Worm (Caenorhabditis elegans) whole organism, L1 larva: ENCODE results near the gene C50C3.5.
A peak's percentile ranks its signal among the peaks of the same experiment; 100 is the strongest.

ENCODE experiments used
- Y116A8C.19 ChIP-seq: sonication (generic microtip); optimal IDR thresholded peaks from 2 replicates; lab custom pipeline; 2016; ENCODE audit warnings: missing compliant biosample characterization, missing genetic modification characterization, borderline replicate concordance
- alr-1 ChIP-seq: fragments of 200-800 bp; sonication (Bioruptor generic); optimal IDR thresholded peaks from 2 replicates; lab custom pipeline; 2018; ENCODE audit warnings: borderline replicate concordance, mild to moderate bottlenecking, missing genetic modification characterization, missing compliant biosample characterization
- aly-2 ChIP-seq: fragments of 150-350 bp; optimal IDR thresholded peaks from 2 replicates; lab custom pipeline; 2014; ENCODE audit warnings: missing biosample characterization, missing genetic modification characterization
- blmp-1 ChIP-seq: fragments of 150-350 bp; optimal IDR thresholded peaks from 2 replicates; lab custom pipeline; 2014; ENCODE audit warnings: missing biosample characterization, missing genetic modification characterization
- ceh-8 ChIP-seq: fragments of 200-800 bp; sonication (Bioruptor generic); optimal IDR thresholded peaks from 2 replicates; lab custom pipeline; 2018; ENCODE audit warnings: mild to moderate bottlenecking, missing genetic modification characterization, moderate library complexity, missing compliant biosample characterization
- ceh-90 ChIP-seq: sonication (generic microtip); optimal IDR thresholded peaks from 2 replicates; lab custom pipeline; 2016; ENCODE audit warnings: missing genetic modification characterization, missing compliant biosample characterization
- efl-1 ChIP-seq, 4 experiments: fragments of 150-350 bp; optimal IDR thresholded peaks in 3 of 4; peaks in 1 of 4; 1 replicate in 1 of 4; 2 replicates in 3 of 4; lab custom pipeline; 2014; ENCODE audit warnings: missing biosample characterization in 2 of 4, missing genetic modification characterization in 2 of 4, missing genetic modification reagents in 2 of 4
- fkh-10 ChIP-seq: sonication (generic microtip); optimal IDR thresholded peaks from 2 replicates; lab custom pipeline; 2017; ENCODE audit warnings: missing biosample characterization, missing genetic modification reagents, missing genetic modification characterization
- fkh-4 ChIP-seq: sonication (generic microtip); optimal IDR thresholded peaks from 2 replicates; lab custom pipeline; 2016; ENCODE audit warnings: missing compliant biosample characterization, missing genetic modification characterization, borderline replicate concordance
- hlh-4 ChIP-seq: sonication (generic microtip); optimal IDR thresholded peaks from 2 replicates; lab custom pipeline; 2016; ENCODE audit warnings: mild to moderate bottlenecking, missing genetic modification characterization, missing compliant biosample characterization
- hpl-2 ChIP-seq: fragments of 150-350 bp; optimal IDR thresholded peaks from 2 replicates; lab custom pipeline; 2014; ENCODE audit warnings: missing biosample characterization, missing genetic modification reagents, missing genetic modification characterization
- jun-1 ChIP-seq: fragments of 150-350 bp; optimal IDR thresholded peaks from 2 replicates; lab custom pipeline; 2014; ENCODE audit warnings: missing biosample characterization, missing genetic modification reagents, missing genetic modification characterization
- lin-14 ChIP-seq: fragments of 200-800 bp; sonication (Bioruptor generic); optimal IDR thresholded peaks from 2 replicates; lab custom pipeline; 2018; ENCODE audit warnings: mild to moderate bottlenecking, missing genetic modification characterization, moderate library complexity, missing compliant biosample characterization
- lir-3 ChIP-seq: sonication (generic microtip); optimal IDR thresholded peaks from 2 replicates; lab custom pipeline; 2016; ENCODE audit warnings: mild to moderate bottlenecking, missing genetic modification characterization, moderate library complexity, missing compliant biosample characterization; ENCODE audit not compliant: poor library complexity
- lsy-2 ChIP-seq, 2 experiments: fragments of 150-350 bp; optimal IDR thresholded peaks; 2 replicates each; lab custom pipeline; 2014; ENCODE audit warnings: missing biosample characterization in 2 of 2, missing genetic modification characterization in 2 of 2
- mab-9 ChIP-seq: fragments of 200-800 bp; sonication (Bioruptor generic); IDR thresholded peaks from 2 replicates; pipeline ENCODE4 v1.3.6; 2022; ENCODE audit warnings: missing genetic modification reagents, missing genetic modification characterization, missing compliant biosample characterization
- nhr-11 ChIP-seq: fragments of 150-350 bp; optimal IDR thresholded peaks from 2 replicates; lab custom pipeline; 2014; ENCODE audit warnings: missing biosample characterization, missing genetic modification characterization
- nhr-12 ChIP-seq: sonication (generic microtip); optimal IDR thresholded peaks from 2 replicates; lab custom pipeline; 2017; ENCODE audit warnings: missing biosample characterization, missing genetic modification characterization
- nhr-19 ChIP-seq: fragments of 200-800 bp; sonication (Bioruptor generic); conservative IDR thresholded peaks from 2 replicates; pipeline ENCODE4 v1.3.6; 2022; ENCODE audit warnings: missing genetic modification characterization, missing compliant biosample characterization
- nhr-47 ChIP-seq: sonication (generic microtip); optimal IDR thresholded peaks from 2 replicates; lab custom pipeline; 2016; ENCODE audit warnings: mild to moderate bottlenecking, missing genetic modification characterization, moderate library complexity, missing compliant biosample characterization
- nhr-71 ChIP-seq: sonication (generic microtip); optimal IDR thresholded peaks from 2 replicates; lab custom pipeline; 2016; ENCODE audit warnings: mild to moderate bottlenecking, missing genetic modification characterization, moderate library complexity, missing compliant biosample characterization
- rnt-1 ChIP-seq: sonication (generic microtip); optimal IDR thresholded peaks from 2 replicates; lab custom pipeline; 2016; ENCODE audit warnings: mild to moderate bottlenecking, missing genetic modification characterization, moderate library complexity, missing compliant biosample characterization
- skn-1 ChIP-seq: fragments of 150-350 bp; optimal IDR thresholded peaks from 2 replicates; lab custom pipeline; 2014; ENCODE audit warnings: missing biosample characterization, missing genetic modification characterization
- snpc-4 ChIP-seq: fragments of 150-350 bp; optimal IDR thresholded peaks from 2 replicates; lab custom pipeline; 2014; ENCODE audit warnings: missing biosample characterization, missing genetic modification characterization
- sptf-1 ChIP-seq: fragments of 150-350 bp; optimal IDR thresholded peaks from 2 replicates; lab custom pipeline; 2014; ENCODE audit warnings: missing biosample characterization, missing genetic modification characterization
- sup-37 ChIP-seq: fragments of 200-800 bp; sonication (Bioruptor generic); optimal IDR thresholded peaks from 2 replicates; lab custom pipeline; 2018; ENCODE audit warnings: mild to moderate bottlenecking, missing genetic modification characterization, missing compliant biosample characterization
- swsn-7 ChIP-seq: sonication (generic microtip); optimal IDR thresholded peaks from 2 replicates; lab custom pipeline; 2016; ENCODE audit warnings: missing genetic modification characterization, missing compliant biosample characterization
- unc-30 ChIP-seq: sonication (generic microtip); optimal IDR thresholded peaks from 2 replicates; lab custom pipeline; 2017; ENCODE audit warnings: missing biosample characterization, missing genetic modification characterization
- unc-62 ChIP-seq: fragments of 150-350 bp; optimal IDR thresholded peaks from 2 replicates; lab custom pipeline; 2014; ENCODE audit warnings: missing biosample characterization, missing genetic modification reagents, missing genetic modification characterization
- unc-98 ChIP-seq: fragments of 200-800 bp; sonication (Bioruptor generic); IDR thresholded peaks from 2 replicates; pipeline ENCODE4 v1.3.6; 2022; ENCODE audit warnings: missing genetic modification characterization, missing compliant biosample characterization
- zag-1 ChIP-seq: fragments of 150-350 bp; optimal IDR thresholded peaks from 2 replicates; lab custom pipeline; 2014; ENCODE audit warnings: missing biosample characterization, missing genetic modification characterization
- zip-4 ChIP-seq: fragments of 200-800 bp; sonication (Bioruptor generic); optimal IDR thresholded peaks from 2 replicates; lab custom pipeline; 2018; ENCODE audit warnings: mild to moderate bottlenecking, missing genetic modification characterization, moderate library complexity, missing compliant biosample characterization
- ztf-11 ChIP-seq, 2 experiments: sonication (generic microtip); optimal IDR thresholded peaks; 2 replicates each; lab custom pipeline; 2016 to 2017; ENCODE audit warnings: missing genetic modification characterization in 2 of 2, missing biosample characterization in 1 of 2, missing compliant biosample characterization in 1 of 2
- ztf-4 ChIP-seq: fragments of 150-350 bp; optimal IDR thresholded peaks from 2 replicates; lab custom pipeline; 2014; ENCODE audit warnings: missing biosample characterization, missing genetic modification characterization

C50C3.5 gene

DNA sequence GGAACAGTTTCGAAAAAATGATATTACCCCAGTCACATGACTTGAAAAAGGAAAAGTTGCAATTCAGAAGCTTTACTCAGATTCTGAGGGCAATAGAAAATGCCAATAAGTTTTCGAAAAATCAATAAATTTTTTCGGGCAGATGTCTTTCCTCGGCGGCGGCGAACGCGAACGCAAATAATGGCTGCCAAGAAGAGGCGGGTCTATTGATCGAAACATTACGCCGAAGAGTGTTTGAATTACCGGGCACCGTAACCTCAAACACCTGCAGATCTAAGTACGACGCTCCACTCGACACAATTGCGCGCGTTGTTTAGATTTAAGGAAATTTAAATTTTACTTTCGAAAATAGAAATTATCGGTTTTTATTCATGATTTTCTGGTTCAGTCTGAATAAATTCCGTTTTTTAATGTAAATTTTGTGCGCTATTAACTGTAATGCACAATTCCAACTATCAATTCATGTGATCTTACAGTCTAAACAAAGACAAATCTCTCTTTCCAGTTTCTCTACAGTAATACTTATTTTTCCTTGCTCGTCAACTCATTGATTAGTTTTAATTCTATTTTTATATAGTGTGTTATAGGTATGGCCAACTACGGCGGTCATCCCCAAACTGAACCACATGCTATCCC, 15.1 kb upstream of the C50C3.5 start, which contains the start of gene prp-8 (continued):
- TF ChIP-seq nhr-19, result peak; percentile 87
- no peak for TF ChIP-seq sptf-1 (tag; lab: Kevin White, UChicago)
- no peak for TF ChIP-seq alr-1 (tag; lab: Kevin White, UChicago)
- peak; percentile 79 for TF ChIP-seq jun-1 (tag; lab: Kevin White, UChicago)
- peak; percentile 87 for TF ChIP-seq swsn-7 (tag; lab: Kevin White, UChicago)
- peak; percentile 95 for TF ChIP-seq blmp-1 (tag; lab: Kevin White, UChicago)
- TF ChIP-seq zip-4 (GFP tag; lab: Kevin White, UChicago), result peak; percentile 10
- TF ChIP-seq, all 84 proteins: peak for 58

DNA sequence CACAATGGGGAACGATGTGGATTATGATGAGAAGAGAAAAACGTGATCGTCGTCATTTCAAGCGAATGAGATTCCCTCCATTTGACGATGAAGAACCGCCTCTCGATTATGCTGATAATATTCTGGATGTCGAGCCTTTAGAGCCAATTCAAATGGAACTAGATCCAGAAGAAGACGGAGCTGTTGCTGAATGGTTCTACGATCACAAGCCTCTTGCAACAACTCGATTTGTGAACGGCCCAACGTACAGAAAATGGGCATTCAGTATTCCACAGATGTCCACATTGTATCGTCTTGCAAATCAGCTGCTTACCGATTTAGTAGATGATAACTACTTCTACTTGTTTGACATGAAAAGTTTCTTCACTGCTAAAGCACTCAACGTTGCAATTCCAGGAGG, 14.3 kb upstream of the C50C3.5 start:
- TF ChIP-seq ztf-4 (tag; lab: Kevin White, UChicago), result no peak
- peak; percentile 71 for TF ChIP-seq alr-1 (tag; lab: Kevin White, UChicago)
- TF ChIP-seq efl-1 (optimal IDR thresholded peaks at IDR 0.05; lab: Kevin White, UChicago), result no peak
- TF ChIP-seq efl-1 (GFP tag; optimal IDR thresholded peaks at IDR 0.05 in 1 of 2; lab: Kevin White, UChicago), result peak in 1 of 2 experiments; percentile 41

DNA sequence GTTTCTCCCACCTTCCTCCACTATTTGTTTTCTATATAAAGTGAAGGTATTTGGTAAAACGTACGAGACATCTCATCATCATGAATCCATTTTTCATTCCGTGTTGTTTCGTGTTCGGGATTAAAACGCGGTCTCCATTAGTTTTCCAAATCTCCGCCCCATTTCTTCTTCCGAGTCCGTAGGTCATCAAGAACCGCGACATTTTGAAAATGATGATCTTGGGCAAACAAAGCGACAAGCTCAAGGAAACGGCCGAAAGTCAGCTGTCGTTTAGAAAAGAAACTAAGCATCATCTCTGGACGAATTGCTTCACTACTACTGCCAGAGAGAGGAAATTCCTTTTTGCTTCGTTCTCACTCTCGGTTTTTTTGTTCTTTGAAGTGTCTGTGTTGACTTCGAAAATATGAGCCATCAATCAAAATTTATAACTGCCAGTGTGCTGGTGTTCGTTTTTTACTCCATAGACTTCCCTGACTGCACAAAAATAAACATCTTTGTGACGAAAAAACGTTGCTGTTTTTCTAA, 6.4 kb upstream of the C50C3.5 start:
- TF ChIP-seq lsy-2 (tag; optimal IDR thresholded peaks at IDR 0.05; lab: Kevin White, UChicago) (peak in 1 of 2 experiments; percentile 12), ceh-90 (no peak), nhr-71 (tag; lab: Kevin White, UChicago) (peak; percentile 16), aly-2 (peak; percentile 80), unc-30 (tag; lab: Kevin White, UChicago) (no peak), rnt-1 (tag; lab: Kevin White, UChicago) (peak; percentile 28), nhr-19 (peak; percentile 18), sup-37 (GFP tag; lab: Kevin White, UChicago) (no peak)

- TF ChIP-seq Y116A8C.19 (tag; lab: Kevin White, UChicago), result no peak
- no peak for TF ChIP-seq hpl-2
- no peak for TF ChIP-seq mab-9 (GFP tag; lab: Robert Waterston, UW)
Measured at ce11 chrIII:8175263-8175662, 3.8 kb upstream of the C50C3.5 start.

DNA sequence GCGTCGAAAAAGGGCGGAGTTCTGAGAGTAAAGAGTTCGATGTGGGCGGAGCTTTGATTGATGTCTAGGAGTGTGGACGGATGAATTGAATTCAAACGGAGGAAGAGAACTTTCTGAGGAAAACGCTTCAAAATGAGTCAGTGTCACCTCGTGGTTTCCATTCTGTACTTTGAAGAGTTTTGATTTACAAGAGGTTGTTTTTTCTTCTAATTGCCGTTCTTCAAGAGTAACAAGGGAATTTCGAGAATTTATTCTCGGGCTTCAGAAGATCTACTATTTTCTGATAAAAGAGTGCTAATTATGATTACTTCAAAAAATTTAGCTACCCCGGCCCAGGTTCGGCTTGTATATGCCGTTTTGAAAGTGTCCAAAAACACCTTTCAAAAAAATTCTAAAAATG, 2.8 kb upstream of the C50C3.5 start, which contains the start of gene C50C3.12:
Gene C50C3.12, plus strand, starts transcription at position 301 of the 400 bp plus-strand sequence.
- peak; percentile 3 for TF ChIP-seq lin-14 (GFP tag; lab: Kevin White, UChicago)
- TF ChIP-seq ceh-90, result no peak
- TF ChIP-seq unc-98, result no peak
- no peak for TF ChIP-seq nhr-47 (tag; lab: Kevin White, UChicago)
- no peak for TF ChIP-seq snpc-4 (tag; lab: Kevin White, UChicago)

- no peak for TF ChIP-seq fkh-10 (GFP tag; lab: Kevin White, UChicago)
- TF ChIP-seq swsn-7 (tag; lab: Kevin White, UChicago), result no peak
- TF ChIP-seq hlh-4 (tag; lab: Kevin White, UChicago), result no peak
- no peak for TF ChIP-seq ceh-8
- TF ChIP-seq ztf-11 (tag; optimal IDR thresholded peaks at IDR 0.05; lab: Kevin White, UChicago), result no peak
- TF ChIP-seq nhr-12 (tag; lab: Kevin White, UChicago), result no peak
- no peak for TF ChIP-seq ztf-4 (tag; lab: Kevin White, UChicago)
- TF ChIP-seq blmp-1 (tag; lab: Kevin White, UChicago), result no peak
- TF ChIP-seq nhr-11 (tag; lab: Kevin White, UChicago), result no peak
- no peak for TF ChIP-seq fkh-4 (tag; lab: Kevin White, UChicago)
- no peak for TF ChIP-seq unc-62
- TF ChIP-seq skn-1 (tag; lab: Kevin White, UChicago), result no peak
- no peak for TF ChIP-seq lir-3 (tag; lab: Kevin White, UChicago)
- TF ChIP-seq lsy-2 (tag; optimal IDR thresholded peaks at IDR 0.05; lab: Kevin White, UChicago), result no peak
- no peak for TF ChIP-seq zag-1 (tag; lab: Kevin White, UChicago)
Measured at ce11 chrIII:8181581-8181980, 2.6 kb downstream of the C50C3.5 start, which contains the start of gene spc-2. spc-2 (plus strand) TSS chrIII:8181881.
